Worm (Caenorhabditis elegans): Measurements from ENCODE around the gene T10H9.8.

Gene T10H9.8

DNA sequence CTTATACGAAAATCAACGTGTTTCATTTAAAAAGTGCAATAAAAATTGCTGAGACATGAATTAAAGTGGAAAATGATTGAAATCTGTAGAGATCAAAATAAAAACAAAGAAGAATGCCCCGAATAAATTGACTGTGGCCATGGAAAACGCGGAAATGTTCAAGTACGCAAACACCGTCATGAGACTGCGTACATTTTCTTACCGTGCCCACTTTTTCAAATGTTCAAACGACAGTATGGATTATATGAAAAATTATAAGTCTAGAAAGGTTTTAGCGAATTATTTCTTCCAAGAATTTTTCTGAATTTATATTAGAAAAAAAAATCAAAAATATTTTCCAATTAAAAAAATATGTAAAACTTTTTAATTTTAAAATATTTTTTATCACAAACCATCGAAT is 40.6 kb upstream of the T10H9.8 start (continued):
- TF ChIP-seq nhr-90 (tag; optimal IDR thresholded peaks at IDR 0.05) = no peak
- no peak for TF ChIP-seq Y95B8A.8 (GFP tag; IDR thresholded peaks at IDR 0.05)
- TF ChIP-seq lir-1 (GFP tag; conservative IDR thresholded peaks at IDR 0.05) = no peak
- TF ChIP-seq ets-4 (GFP tag; optimal IDR thresholded peaks at IDR 0.05) = no peak
- TF ChIP-seq zfh-2 (GFP tag; conservative IDR thresholded peaks at IDR 0.05) = no peak
- TF ChIP-seq B0035.1 (tag; optimal IDR thresholded peaks at IDR 0.05) = no peak
- no peak for TF ChIP-seq tbx-9 (tag; optimal IDR thresholded peaks at IDR 0.05; ENCODE audit: borderline replicate concordance)
- TF ChIP-seq die-1 (tag; optimal IDR thresholded peaks at IDR 0.05) = no peak
- TF ChIP-seq nfya-2 (GFP tag; IDR thresholded peaks at IDR 0.05) = no peak
- no peak for TF ChIP-seq snpc-1.1 (tag; optimal IDR thresholded peaks at IDR 0.05; ENCODE audit: insufficient read depth)
- TF ChIP-seq ztf-6 (GFP tag; IDR thresholded peaks at IDR 0.05) = no peak
- TF ChIP-seq chd-7 (tag; optimal IDR thresholded peaks at IDR 0.05) = no peak
- TF ChIP-seq ekl-4 (GFP tag; IDR thresholded peaks at IDR 0.05) = no peak
- TF ChIP-seq ceh-100 (GFP tag; IDR thresholded peaks at IDR 0.05) = no peak
- TF ChIP-seq attf-6 (GFP tag; IDR thresholded peaks at IDR 0.05) = no peak
- no peak for TF ChIP-seq tlf-1 (GFP tag; optimal IDR thresholded peaks at IDR 0.05)
- TF ChIP-seq hmg-1.2 (GFP tag; IDR thresholded peaks at IDR 0.05) = peak; percentile 20; the same call in 1 of the 2 replicates
- TF ChIP-seq akir-1 (GFP tag; optimal IDR thresholded peaks at IDR 0.05) = no peak
- no peak for TF ChIP-seq Y79H2A.3 (GFP tag; conservative IDR thresholded peaks at IDR 0.05)
- no peak for TF ChIP-seq Y53G8AR.9 (GFP tag; conservative IDR thresholded peaks at IDR 0.05)
- no peak for TF ChIP-seq bed-1 (GFP tag; IDR thresholded peaks at IDR 0.05)
- TF ChIP-seq pbrm-1 (GFP tag; IDR thresholded peaks at IDR 0.05) = no peak
- no peak for TF ChIP-seq C17E4.6 (GFP tag; IDR thresholded peaks at IDR 0.05)
- TF ChIP-seq F37B4.10 (GFP tag; IDR thresholded peaks at IDR 0.05) = no peak
- TF ChIP-seq dpff-1 (tag; optimal IDR thresholded peaks at IDR 0.05) = no peak
- no peak for TF ChIP-seq let-526 (GFP tag; IDR thresholded peaks at IDR 0.05)
- TF ChIP-seq sea-2 (GFP tag; IDR thresholded peaks at IDR 0.05) = no peak
- TF ChIP-seq cebp-2 (GFP tag; IDR thresholded peaks at IDR 0.05) = no peak
- TF ChIP-seq mcd-1 (GFP tag; IDR thresholded peaks at IDR 0.05) = no peak
- no peak for TF ChIP-seq athp-1 (tag; optimal IDR thresholded peaks at IDR 0.05)
- 0 out of 2 replicates have a peak, but pooled peaks have one; percentile 20 for TF ChIP-seq rcor-1 (GFP tag; IDR thresholded peaks at IDR 0.05)
- 0 out of 2 replicates have a peak, but pooled peaks have one; percentile 12 for TF ChIP-seq dox-1 (GFP tag; IDR thresholded peaks at IDR 0.05)
- no peak for TF ChIP-seq ztf-3 (GFP tag; optimal IDR thresholded peaks at IDR 0.05)
- TF ChIP-seq gei-17 (GFP tag; optimal IDR thresholded peaks at IDR 0.05) = no peak
- no peak for TF ChIP-seq ztf-26 (tag; optimal IDR thresholded peaks at IDR 0.05)

DNA sequence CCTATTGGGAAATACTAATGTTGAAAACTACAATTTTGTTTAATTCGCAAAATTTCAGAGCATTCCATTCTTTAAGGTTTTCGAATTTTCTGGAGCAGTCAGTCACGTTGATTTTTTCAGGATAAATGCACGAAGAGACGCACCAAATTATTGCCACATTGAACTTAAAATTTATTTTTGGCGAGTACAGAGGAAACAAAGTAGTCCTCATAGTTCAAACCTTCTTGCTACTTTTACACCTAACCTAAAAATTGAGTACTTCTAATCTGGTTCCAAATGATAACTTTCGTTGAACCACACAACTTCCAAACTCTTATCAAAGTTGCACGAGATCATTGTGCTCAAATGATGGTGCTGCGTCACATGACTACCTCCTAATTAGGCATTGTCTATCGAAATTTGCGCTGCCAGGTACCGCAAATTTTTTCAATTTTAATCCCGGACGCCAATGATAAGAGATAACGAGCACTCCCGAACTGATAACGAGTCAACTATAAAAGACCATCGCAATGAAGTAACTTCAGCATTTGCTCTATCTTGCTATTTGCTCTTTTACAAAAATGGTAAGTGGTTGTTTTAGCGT is 37.9 kb upstream of the T10H9.8 start, which contains the start of gene cpr-4:
cpr-4 (plus strand) TSS at position 523 of the 583 bp plus-strand sequence.
- TF ChIP-seq C17E4.6 (GFP tag; IDR thresholded peaks at IDR 0.05) (no peak), nhr-80 (tag; optimal IDR thresholded peaks at IDR 0.05) (peak; percentile 99), ceh-79 (tag; optimal IDR thresholded peaks at IDR 0.05) (no peak), nhr-90 (tag; optimal IDR thresholded peaks at IDR 0.05) (peak; percentile 12), nfyb-1 (GFP tag; IDR thresholded peaks at IDR 0.05) (0 out of 2 replicates have a peak, but pooled peaks have one; percentile 30), let-607 (tag; optimal IDR thresholded peaks at IDR 0.05) (peak in 1 of 2 experiments; percentile 57), egl-44 (GFP tag; IDR thresholded peaks at IDR 0.05) (peak; percentile 75; the same call in 1 of the 2 replicates), madf-10 (tag; optimal IDR thresholded peaks at IDR 0.05) (peak; percentile 40), die-1 (tag; optimal IDR thresholded peaks at IDR 0.05) (no peak), ets-4 (GFP tag; optimal IDR thresholded peaks at IDR 0.05) (peak; percentile 73), cebp-1 (GFP tag; IDR thresholded peaks at IDR 0.05) (no peak), cebp-1 (tag; optimal IDR thresholded peaks at IDR 0.05) (peak; percentile 57), chd-7 (tag; optimal IDR thresholded peaks at IDR 0.05) (no peak), atf-7 (tag; optimal IDR thresholded peaks at IDR 0.05) (peak; percentile 65), ztf-22 (GFP tag; optimal IDR thresholded peaks at IDR 0.05) (peak; percentile 73)

Data from whole organism, young adult.